Worm (Caenorhabditis elegans): Measurements from ENCODE around the gene str-149.

The str-149 gene

ce11 chrV:16594514-16594913 is 21.2 kb downstream of the str-149 start:
- TF ChIP-seq unc-42 (tag; optimal IDR thresholded peaks at IDR 0.05) = no peak
- no peak for TF ChIP-seq K02D7.2 (tag; optimal IDR thresholded peaks at IDR 0.05)
- no peak for TF ChIP-seq nfya-1 (tag; optimal IDR thresholded peaks at IDR 0.05)
- no peak for TF ChIP-seq rnt-1 (tag; optimal IDR thresholded peaks at IDR 0.05)
- no peak for TF ChIP-seq ceh-30 (tag; optimal IDR thresholded peaks at IDR 0.05)
- TF ChIP-seq pax-1 (tag; optimal IDR thresholded peaks at IDR 0.05) = no peak
- no peak for TF ChIP-seq elt-4 (tag; optimal IDR thresholded peaks at IDR 0.05)
- no peak for TF ChIP-seq unc-55 (GFP tag; optimal IDR thresholded peaks at IDR 0.05)
- TF ChIP-seq madf-2 (tag; optimal IDR thresholded peaks at IDR 0.05) = no peak
- no peak for TF ChIP-seq ttx-3 (tag; optimal IDR thresholded peaks at IDR 0.05)
- no peak for TF ChIP-seq odd-2 (tag; optimal IDR thresholded peaks at IDR 0.05)
- no peak for TF ChIP-seq ceh-9 (tag; optimal IDR thresholded peaks at IDR 0.05)

- TF ChIP-seq sox-2 (GFP tag; IDR thresholded peaks at IDR 0.05) (no peak), elt-2 (tag; optimal IDR thresholded peaks at IDR 0.05) (peak; percentile 82)
These were observed 22.0 kb downstream of the str-149 start, which contains the start of gene cpl-1 for ce11 chrV:16595140-16595791. cpl-1 (minus strand) TSS chrV:16595346.

- TF ChIP-seq ceh-9 (tag; optimal IDR thresholded peaks at IDR 0.05) (no peak), ahr-1 (tag; optimal IDR thresholded peaks at IDR 0.05) (no peak), elt-2 (tag; optimal IDR thresholded peaks at IDR 0.05) (peak; percentile 50)
These were observed 22.8 kb downstream of the str-149 start for ce11 chrV:16596102-16596501.

- peak; percentile 84 for TF ChIP-seq hlh-30 (tag; optimal IDR thresholded peaks at IDR 0.05; ENCODE audit: insufficient read depth)
- peak; percentile 5 for TF ChIP-seq pat-9 (tag; optimal IDR thresholded peaks at IDR 0.05)
- TF ChIP-seq hlh-8 (tag; optimal IDR thresholded peaks at IDR 0.05) = peak; percentile 28
- TF ChIP-seq rnt-1 (tag; optimal IDR thresholded peaks at IDR 0.05) = peak; percentile 13
- TF ChIP-seq pax-1 (tag; optimal IDR thresholded peaks at IDR 0.05) = no peak
These were observed 25.2 kb downstream of the str-149 start for ce11 chrV:16598437-16598836.

ce11 chrV:16599835-16600234 is 26.6 kb downstream of the str-149 start:
- TF ChIP-seq nfya-1 (tag; optimal IDR thresholded peaks at IDR 0.05) (peak; percentile 64), pag-3 (tag; optimal IDR thresholded peaks at IDR 0.05; ENCODE audit: borderline replicate concordance) (no peak)

ce11 chrV:16600623-16601022 is 27.4 kb downstream of the str-149 start, which contains the start of gene T03E6.9:
T03E6.9 (minus strand) TSS chrV:16600723.
- no peak for TF ChIP-seq eyg-1 (tag; optimal IDR thresholded peaks at IDR 0.05)

ce11 chrV:16603102-16603501 is 29.8 kb downstream of the str-149 start, which contains the start of gene T03E6.8:
T03E6.8 (minus strand) TSS chrV:16603202.
- TF ChIP-seq zip-5 (tag; optimal IDR thresholded peaks at IDR 0.05) = no peak
- TF ChIP-seq hlh-6 (tag; optimal IDR thresholded peaks at IDR 0.05) = no peak
- TF ChIP-seq F13H6.1 (tag; optimal IDR thresholded peaks at IDR 0.05) = no peak
- no peak for TF ChIP-seq mec-3 (tag; optimal IDR thresholded peaks at IDR 0.05; ENCODE audit: borderline replicate concordance)
- no peak for TF ChIP-seq ceh-48 (tag; optimal IDR thresholded peaks at IDR 0.05)
- no peak for TF ChIP-seq hlh-15 (tag; optimal IDR thresholded peaks at IDR 0.05)
- no peak for TF ChIP-seq C38D4.7 (GFP tag; optimal IDR thresholded peaks at IDR 0.05)
- no peak for TF ChIP-seq che-1 (tag; optimal IDR thresholded peaks at IDR 0.05)
- TF ChIP-seq npax-4 (tag; optimal IDR thresholded peaks at IDR 0.05) = no peak
- TF ChIP-seq ceh-31 (tag; optimal IDR thresholded peaks at IDR 0.05) = no peak
- TF ChIP-seq rnt-1 (tag; optimal IDR thresholded peaks at IDR 0.05) = no peak
- TF ChIP-seq ceh-6 (GFP tag; optimal IDR thresholded peaks at IDR 0.05) = no peak
- TF ChIP-seq tbx-2 (tag; optimal IDR thresholded peaks at IDR 0.05) = no peak
- no peak for TF ChIP-seq odd-2 (tag; optimal IDR thresholded peaks at IDR 0.05)
- TF ChIP-seq ceh-45 (GFP tag; IDR thresholded peaks at IDR 0.05) = no peak
- no peak for TF ChIP-seq fkh-10 (GFP tag; optimal IDR thresholded peaks at IDR 0.05)

All from whole organism, late embryonic.